Worm (Caenorhabditis elegans) whole organism, young adult: ENCODE results near the gene T16G12.3.

Source experiments
- B0019.2 ChIP-seq: fragments of 200-800 bp; sonication (Bioruptor generic); conservative IDR thresholded peaks from 2 replicates; pipeline ENCODE4 v1.3.6; 2022; ENCODE audit warnings: missing genetic modification reagents, missing genetic modification characterization, missing compliant biosample characterization
- C06A6.2 ChIP-seq: fragments of 200-800 bp; sonication (Bioruptor generic); conservative IDR thresholded peaks from 2 replicates; pipeline ENCODE4 v1.3.6; 2022; ENCODE audit warnings: missing genetic modification characterization, missing compliant biosample characterization
- C17E4.6 ChIP-seq: fragments of 200-800 bp; sonication (Bioruptor generic); IDR thresholded peaks from 2 replicates; pipeline ENCODE4 v1.3.6; 2022; ENCODE audit warnings: missing genetic modification reagents, missing genetic modification characterization, missing compliant biosample characterization
- D2030.7 ChIP-seq: fragments of 200-800 bp; sonication (Bioruptor generic); IDR thresholded peaks from 2 replicates; pipeline ENCODE4 v1.3.6; 2022; ENCODE audit warnings: missing genetic modification reagents, missing genetic modification characterization, missing compliant biosample characterization
- F23B12.7 ChIP-seq: sonication (generic microtip); optimal IDR thresholded peaks from 2 replicates; lab custom pipeline; 2017; ENCODE audit warnings: missing genetic modification characterization, mild to moderate bottlenecking, missing compliant biosample characterization, antibody characterized with exemption, moderate library complexity; ENCODE audit not compliant: insufficient read depth
- F39B2.1 ChIP-seq: fragments of 200-800 bp; sonication (Bioruptor generic); IDR thresholded peaks from 2 replicates; pipeline ENCODE4 v1.3.6; 2022; ENCODE audit warnings: missing genetic modification reagents, missing genetic modification characterization, missing compliant biosample characterization
- K11D2.4 ChIP-seq: fragments of 200-800 bp; sonication (Bioruptor generic); IDR thresholded peaks from 2 replicates; pipeline ENCODE4 v1.3.6; 2022; ENCODE audit warnings: missing genetic modification reagents, missing genetic modification characterization, missing compliant biosample characterization
- T07F8.4 ChIP-seq: sonication (generic microtip); optimal IDR thresholded peaks from 2 replicates; lab custom pipeline; 2016; ENCODE audit warnings: mild to moderate bottlenecking, missing genetic modification characterization, moderate library complexity, missing compliant biosample characterization
- ZK185.1 ChIP-seq: sonication (generic microtip); optimal IDR thresholded peaks from 2 replicates; lab custom pipeline; 2016; ENCODE audit warnings: mild to moderate bottlenecking, missing genetic modification characterization, missing compliant biosample characterization; ENCODE audit not compliant: poor library complexity, severe bottlenecking
- aptf-2 ChIP-seq: fragments of 200-800 bp; sonication (Bioruptor generic); conservative IDR thresholded peaks from 2 replicates; pipeline ENCODE4 v1.3.6; 2022; ENCODE audit warnings: missing genetic modification reagents, missing genetic modification characterization, missing compliant biosample characterization
- bed-1 ChIP-seq: fragments of 200-800 bp; sonication (Bioruptor generic); IDR thresholded peaks from 2 replicates; pipeline ENCODE4 v1.3.6; 2022; ENCODE audit warnings: missing genetic modification reagents, missing genetic modification characterization, missing compliant biosample characterization
- bed-2 ChIP-seq: fragments of 200-800 bp; sonication (Bioruptor generic); IDR thresholded peaks from 2 replicates; pipeline ENCODE4 v1.3.6; 2022; ENCODE audit warnings: missing genetic modification reagents, missing genetic modification characterization, missing compliant biosample characterization
- cebp-1 ChIP-seq, 2 experiments: fragments of 200-800 bp in 1 of 2; sonication (Bioruptor generic) in 1 of 2; sonication (generic microtip) in 1 of 2; IDR thresholded peaks in 1 of 2; optimal IDR thresholded peaks in 1 of 2; 2 replicates each; pipeline versions ENCODE4 v1.3.6 to Lab custom; 2017 to 2022; ENCODE audit warnings: missing compliant biosample characterization in 2 of 2, missing genetic modification characterization in 2 of 2, mild to moderate bottlenecking in 1 of 2, missing genetic modification reagents in 1 of 2, moderate library complexity in 1 of 2
- ceh-100 ChIP-seq: fragments of 200-800 bp; sonication (Bioruptor generic); IDR thresholded peaks from 2 replicates; pipeline ENCODE4 v1.3.6; 2022; ENCODE audit warnings: missing genetic modification reagents, missing genetic modification characterization, missing compliant biosample characterization
- ceh-27 ChIP-seq: fragments of 200-800 bp; sonication (Bioruptor generic); optimal IDR thresholded peaks from 2 replicates; lab custom pipeline; 2018; ENCODE audit warnings: mild to moderate bottlenecking, missing genetic modification characterization, moderate library complexity, missing compliant biosample characterization
- ceh-58 ChIP-seq: fragments of 200-800 bp; sonication (Bioruptor generic); IDR thresholded peaks from 2 replicates; pipeline ENCODE4 v1.3.6; 2022; ENCODE audit warnings: missing genetic modification characterization, missing compliant biosample characterization
- chd-7 ChIP-seq: sonication (generic microtip); optimal IDR thresholded peaks from 2 replicates; lab custom pipeline; 2016; ENCODE audit warnings: mild to moderate bottlenecking, missing genetic modification characterization, moderate library complexity, missing compliant biosample characterization
- dox-1 ChIP-seq: fragments of 200-800 bp; sonication (Bioruptor generic); IDR thresholded peaks from 2 replicates; pipeline ENCODE4 v1.3.6; 2022; ENCODE audit warnings: missing genetic modification reagents, missing genetic modification characterization, missing compliant biosample characterization
- dpff-1 ChIP-seq: sonication (generic microtip); optimal IDR thresholded peaks from 2 replicates; lab custom pipeline; 2017; ENCODE audit warnings: mild to moderate bottlenecking, missing genetic modification characterization, missing compliant biosample characterization
- efl-1 ChIP-seq: fragments of 150-350 bp; optimal IDR thresholded peaks from 2 replicates; lab custom pipeline; 2014; ENCODE audit warnings: missing biosample characterization, missing genetic modification reagents, missing genetic modification characterization
- egrh-3 ChIP-seq: fragments of 200-800 bp; sonication (Bioruptor generic); IDR thresholded peaks from 2 replicates; pipeline ENCODE4 v1.3.6; 2022; ENCODE audit warnings: missing genetic modification reagents, missing genetic modification characterization, missing compliant biosample characterization
- ekl-4 ChIP-seq: fragments of 200-800 bp; sonication (Bioruptor generic); IDR thresholded peaks from 2 replicates; pipeline ENCODE4 v1.3.6; 2022; ENCODE audit warnings: missing genetic modification reagents, missing genetic modification characterization, missing compliant biosample characterization
- gei-17 ChIP-seq: fragments of 200-800 bp; sonication (Bioruptor generic); optimal IDR thresholded peaks from 2 replicates; lab custom pipeline; 2018; ENCODE audit warnings: mild to moderate bottlenecking, missing genetic modification characterization, missing compliant biosample characterization
- hmg-1.2 ChIP-seq: fragments of 200-800 bp; sonication (Bioruptor generic); IDR thresholded peaks from 2 replicates; pipeline ENCODE4 v1.3.6; 2022; ENCODE audit warnings: missing genetic modification reagents, missing genetic modification characterization, missing compliant biosample characterization
- hmg-20 ChIP-seq: fragments of 200-800 bp; sonication (Bioruptor generic); IDR thresholded peaks from 2 replicates; pipeline ENCODE4 v1.3.6; 2022; ENCODE audit warnings: missing genetic modification reagents, missing genetic modification characterization, missing compliant biosample characterization
- lin-26 ChIP-seq: fragments of 200-800 bp; sonication (Bioruptor generic); IDR thresholded peaks from 2 replicates; pipeline ENCODE4 v1.3.6; 2022; ENCODE audit warnings: missing genetic modification reagents, missing genetic modification characterization, missing compliant biosample characterization
- lin-54 ChIP-seq: fragments of 200-800 bp; sonication (Bioruptor generic); optimal IDR thresholded peaks from 2 replicates; lab custom pipeline; 2018; ENCODE audit warnings: mild to moderate bottlenecking, missing genetic modification characterization, missing compliant biosample characterization
- lsl-1 ChIP-seq: fragments of 200-800 bp; sonication (Bioruptor generic); optimal IDR thresholded peaks from 2 replicates; lab custom pipeline; 2018; ENCODE audit warnings: mild to moderate bottlenecking, missing genetic modification characterization, moderate library complexity, missing compliant biosample characterization
- madf-3 ChIP-seq: fragments of 200-800 bp; sonication (Bioruptor generic); IDR thresholded peaks from 2 replicates; pipeline ENCODE4 v1.3.6; 2022; ENCODE audit warnings: missing genetic modification reagents, missing genetic modification characterization, missing compliant biosample characterization
- madf-6 ChIP-seq: fragments of 200-800 bp; sonication (Bioruptor generic); IDR thresholded peaks from 2 replicates; pipeline ENCODE4 v1.3.6; 2022; ENCODE audit warnings: missing genetic modification reagents, missing genetic modification characterization, missing compliant biosample characterization
- mcd-1 ChIP-seq: fragments of 200-800 bp; sonication (Bioruptor generic); IDR thresholded peaks from 2 replicates; pipeline ENCODE4 v1.3.6; 2022; ENCODE audit warnings: missing genetic modification reagents, missing genetic modification characterization, missing compliant biosample characterization
- mel-28 ChIP-seq: sonication (generic microtip); optimal IDR thresholded peaks from 2 replicates; lab custom pipeline; 2016; ENCODE audit warnings: borderline replicate concordance, mild to moderate bottlenecking, missing genetic modification characterization, missing compliant biosample characterization
- nfyb-1 ChIP-seq: fragments of 200-800 bp; sonication (Bioruptor generic); IDR thresholded peaks from 2 replicates; pipeline ENCODE4 v1.3.6; 2022; ENCODE audit warnings: missing genetic modification reagents, missing genetic modification characterization, missing compliant biosample characterization
- nhr-120 ChIP-seq: fragments of 200-800 bp; sonication (Bioruptor generic); IDR thresholded peaks from 2 replicates; pipeline ENCODE4 v1.3.6; 2022; ENCODE audit warnings: missing genetic modification characterization, missing compliant biosample characterization
- nhr-179 ChIP-seq: sonication (generic microtip); optimal IDR thresholded peaks from 2 replicates; lab custom pipeline; 2016; ENCODE audit warnings: mild to moderate bottlenecking, missing genetic modification characterization, missing compliant biosample characterization
- nhr-90 ChIP-seq: sonication (generic microtip); optimal IDR thresholded peaks from 2 replicates; lab custom pipeline; 2016; ENCODE audit warnings: missing genotype, mild to moderate bottlenecking, missing genetic modification characterization, missing compliant biosample characterization
- sea-2 ChIP-seq: fragments of 200-800 bp; sonication (Bioruptor generic); IDR thresholded peaks from 2 replicates; pipeline ENCODE4 v1.3.6; 2022; ENCODE audit warnings: missing genetic modification characterization, missing compliant biosample characterization
- snpc-4 ChIP-seq, 5 experiments: fragments of 150-350 bp in 1 of 5; sonication (generic microtip) in 4 of 5; optimal IDR thresholded peaks; 2 replicates each; lab custom pipeline; 2014 to 2018; ENCODE audit warnings: missing genetic modification characterization in 5 of 5, missing biosample characterization in 3 of 5, antibody characterized with exemption in 2 of 5, mild to moderate bottlenecking in 2 of 5, missing compliant biosample characterization in 2 of 5, missing genotype in 2 of 5, moderate library complexity in 2 of 5, missing genetic modification reagents in 1 of 5
- somi-1 ChIP-seq: fragments of 200-800 bp; sonication (Bioruptor generic); optimal IDR thresholded peaks from 2 replicates; lab custom pipeline; 2018; ENCODE audit warnings: mild to moderate bottlenecking, missing genetic modification characterization, missing compliant biosample characterization
- tbp1 ChIP-seq: fragments of 200-800 bp; sonication (Bioruptor generic); optimal IDR thresholded peaks from 2 replicates; lab custom pipeline; 2018; ENCODE audit warnings: mild to moderate bottlenecking, missing genetic modification characterization, missing compliant biosample characterization
- unc-130 ChIP-seq: sonication (generic microtip); optimal IDR thresholded peaks from 2 replicates; lab custom pipeline; 2016; ENCODE audit warnings: missing genetic modification reagents, missing genetic modification characterization, missing compliant biosample characterization
- zfh-2 ChIP-seq: fragments of 200-800 bp; sonication (Bioruptor generic); conservative IDR thresholded peaks from 2 replicates; pipeline ENCODE4 v1.3.6; 2022; ENCODE audit warnings: missing genetic modification reagents, missing genetic modification characterization, missing compliant biosample characterization
- ztf-26 ChIP-seq: sonication (generic microtip); optimal IDR thresholded peaks from 2 replicates; lab custom pipeline; 2017; ENCODE audit warnings: missing genetic modification characterization, missing compliant biosample characterization
- ztf-6 ChIP-seq: fragments of 200-800 bp; sonication (Bioruptor generic); IDR thresholded peaks from 2 replicates; pipeline ENCODE4 v1.3.6; 2022; ENCODE audit warnings: missing genetic modification reagents, missing genetic modification characterization, missing compliant biosample characterization

The T16G12.3 gene

ce11 chrIII:10093093-10093492 is 42.7 kb downstream of the T16G12.3 start (continued):
- TF ChIP-seq ceh-100 (GFP tag; lab: Robert Waterston, UW) = no peak
- peak; percentile 66 for TF ChIP-seq efl-1
- TF ChIP-seq dpff-1 (tag; lab: Kevin White, UChicago) = no peak
- no peak for TF ChIP-seq ceh-27 (GFP tag; lab: Kevin White, UChicago)
- no peak for TF ChIP-seq mcd-1 (GFP tag; lab: Robert Waterston, UW)
- TF ChIP-seq nhr-179 = no peak
- TF ChIP-seq madf-6 = peak; percentile 37; the same call in 1 of the 2 replicates
- no peak for TF ChIP-seq K11D2.4
- TF ChIP-seq hmg-20 (GFP tag; lab: Robert Waterston, UW) = no peak
- no peak for TF ChIP-seq snpc-4 (GFP tag; optimal IDR thresholded peaks at IDR 0.05; lab: Kevin White, UChicago)
- TF ChIP-seq snpc-4 (tag; optimal IDR thresholded peaks at IDR 0.05; lab: Kevin White, UChicago) = peak in 1 of 4 experiments; percentile 6

ce11 chrIII:10094538-10094937 is 44.1 kb downstream of the T16G12.3 start:
- TF ChIP-seq lin-54 (GFP tag; lab: Kevin White, UChicago) (no peak), hmg-1.2 (GFP tag; lab: Robert Waterston, UW) (peak; percentile 31; the same call in 1 of the 2 replicates), lsl-1 (GFP tag; lab: Kevin White, UChicago) (no peak), dox-1 (GFP tag; lab: Robert Waterston, UW) (peak; percentile 13; the same call in 1 of the 2 replicates), gei-17 (GFP tag; lab: Kevin White, UChicago) (no peak), ZK185.1 (tag; lab: Kevin White, UChicago) (no peak), chd-7 (tag; lab: Kevin White, UChicago) (peak; percentile 23), madf-3 (GFP tag; lab: Robert Waterston, UW) (0 out of 2 replicates have a peak, but pooled peaks have one; percentile 51), F23B12.7 (tag; lab: Kevin White, UChicago) (no peak), nhr-120 (GFP tag; lab: Robert Waterston, UW) (0 out of 2 replicates have a peak, but pooled peaks have one; percentile 57), ztf-6 (GFP tag; lab: Robert Waterston, UW) (no peak), sea-2 (GFP tag; lab: Robert Waterston, UW) (no peak), ceh-58 (GFP tag; lab: Robert Waterston, UW) (no peak), ztf-26 (tag; lab: Kevin White, UChicago) (no peak), bed-1 (GFP tag; lab: Robert Waterston, UW) (no peak), cebp-1 (GFP tag; IDR thresholded peaks at IDR 0.05; lab: Robert Waterston, UW) (no peak), cebp-1 (tag; optimal IDR thresholded peaks at IDR 0.05; lab: Kevin White, UChicago) (peak; percentile 29), C17E4.6 (GFP tag; lab: Robert Waterston, UW) (no peak), T07F8.4 (no peak), aptf-2 (GFP tag; lab: Robert Waterston, UW) (no peak), ekl-4 (0 out of 2 replicates have a peak, but pooled peaks have one; percentile 64), mel-28 (tag; lab: Kevin White, UChicago) (no peak), lin-26 (0 out of 2 replicates have a peak, but pooled peaks have one; percentile 24), zfh-2 (GFP tag; lab: Robert Waterston, UW) (peak; percentile 96), unc-130 (GFP tag; lab: Kevin White, UChicago) (no peak), C06A6.2 (GFP tag; lab: Robert Waterston, UW) (no peak), egrh-3 (peak; percentile 88), tbp1 (no peak), nfyb-1 (GFP tag; lab: Robert Waterston, UW) (peak; percentile 66; the same call in 1 of the 2 replicates), F39B2.1 (no peak), B0019.2 (GFP tag; lab: Robert Waterston, UW) (no peak), somi-1 (GFP tag; lab: Kevin White, UChicago) (no peak), nhr-90 (tag; lab: Kevin White, UChicago) (no peak), D2030.7 (GFP tag; lab: Robert Waterston, UW) (no peak), madf-6 (peak; percentile 52; the same call in 1 of the 2 replicates), efl-1 (peak; percentile 35), bed-2 (GFP tag; lab: Robert Waterston, UW) (0 out of 2 replicates have a peak, but pooled peaks have one; percentile 68)
